Fruit fly (Drosophila melanogaster): Measurements from ENCODE around the gene CG34155.
A peak's percentile ranks its signal among the peaks of the same experiment; 100 is the strongest.

CG34155 gene

dm6 chr3R:30526799-30527465, 33.1 kb downstream of the CG34155 start, which contains the start of gene jdp (continued):
- TF ChIP-seq chn (GFP tag; optimal IDR thresholded peaks at IDR 0.05) (no peak), Hmr (GFP tag; optimal IDR thresholded peaks at IDR 0.05) (no peak), Lpt (GFP tag; optimal IDR thresholded peaks at IDR 0.05) (no peak), sens-2 (GFP tag; IDR thresholded peaks at IDR 0.05) (no peak), ro (GFP tag; IDR thresholded peaks at IDR 0.05) (no peak), Max (GFP tag; optimal IDR thresholded peaks at IDR 0.05) (no peak), Fer2 (tag; optimal IDR thresholded peaks at IDR 0.05) (no peak), pita (GFP tag; optimal IDR thresholded peaks at IDR 0.05) (no peak), Trl (optimal IDR thresholded peaks at IDR 0.05) (peak; percentile 15 to 24), Trl (GFP tag; optimal IDR thresholded peaks at IDR 0.05) (no peak), CG16863 (GFP tag; optimal IDR thresholded peaks at IDR 0.05) (no peak), lab (GFP tag; optimal IDR thresholded peaks at IDR 0.05) (peak; percentile 15), so (GFP tag; IDR thresholded peaks at IDR 0.05) (no peak), bab2 (GFP tag; optimal IDR thresholded peaks at IDR 0.05) (no peak), CG12942 (GFP tag; optimal IDR thresholded peaks at IDR 0.05) (no peak), CTCF (GFP tag; optimal IDR thresholded peaks at IDR 0.05) (peak; percentile 15), CG34376 (GFP tag; optimal IDR thresholded peaks at IDR 0.05) (peak; percentile 42), CG13894 (tag; optimal IDR thresholded peaks at IDR 0.05) (peak; percentile 90), Pdp1 (GFP tag; optimal IDR thresholded peaks at IDR 0.05) (no peak), h (optimal IDR thresholded peaks at IDR 0.05) (no peak), vvl (GFP tag; IDR thresholded peaks at IDR 0.05) (peak; percentile 29; the same call in 1 of the 2 replicates), CG4424 (GFP tag; optimal IDR thresholded peaks at IDR 0.05) (no peak), Dfd (GFP tag; optimal IDR thresholded peaks at IDR 0.05) (no peak), bowl (GFP tag; IDR thresholded peaks at IDR 0.05) (no peak), ATbp (GFP tag; optimal IDR thresholded peaks at IDR 0.05) (peak; percentile 21), Drgx (GFP tag; IDR thresholded peaks at IDR 0.05) (peak; percentile 54), chif (GFP tag; optimal IDR thresholded peaks at IDR 0.05) (no peak), CG18764 (GFP tag; optimal IDR thresholded peaks at IDR 0.05) (no peak), Lim3 (GFP tag; IDR thresholded peaks at IDR 0.05) (no peak), br (optimal IDR thresholded peaks at IDR 0.05) (no peak), CG7786 (GFP tag; optimal IDR thresholded peaks at IDR 0.05) (no peak), p53 (GFP tag; optimal IDR thresholded peaks at IDR 0.05) (no peak), kni (GFP tag; optimal IDR thresholded peaks at IDR 0.05) (no peak), CG1233 (GFP tag; optimal IDR thresholded peaks at IDR 0.05) (no peak), grn (GFP tag; optimal IDR thresholded peaks at IDR 0.05) (no peak), CG13287 (GFP tag; IDR thresholded peaks at IDR 0.05; ENCODE audit: partially characterized antibody) (peak; percentile 20; the same call in 1 of the 2 replicates), H15 (GFP tag; IDR thresholded peaks at IDR 0.05) (no peak), Med (GFP tag) (peak; percentile 74), Gug (GFP tag; IDR thresholded peaks at IDR 0.05) (no peak), Dp (GFP tag; optimal IDR thresholded peaks at IDR 0.05) (peak; percentile 11), trem (tag; optimal IDR thresholded peaks at IDR 0.05) (no peak), CG10543 (GFP tag; optimal IDR thresholded peaks at IDR 0.05) (peak; percentile 17), Nf-YC (tag; optimal IDR thresholded peaks at IDR 0.05) (peak; percentile 65), chm (GFP tag; IDR thresholded peaks at IDR 0.05) (peak; percentile 20; the same call in 1 of the 2 replicates), BtbVII (GFP tag; optimal IDR thresholded peaks at IDR 0.05) (peak; percentile 33), CG12769 (tag; optimal IDR thresholded peaks at IDR 0.05) (peak; percentile 86), disco-r (GFP tag; optimal IDR thresholded peaks at IDR 0.05) (no peak), CG12219 (GFP tag; optimal IDR thresholded peaks at IDR 0.05) (no peak), E2f2 (GFP tag; IDR thresholded peaks at IDR 0.05) (peak; percentile 27; the same call in 1 of the 2 replicates), repo (GFP tag; optimal IDR thresholded peaks at IDR 0.05) (no peak), Xrp1 (GFP tag; IDR thresholded peaks at IDR 0.05) (no peak), CG13624 (GFP tag; optimal IDR thresholded peaks at IDR 0.05) (no peak), Atf6 (GFP tag; IDR thresholded peaks at IDR 0.05) (no peak)

Measured in whole organism, embryonic.